Worm (Caenorhabditis elegans) whole organism, early embryonic: ENCODE results near the gene C09H5.7.

ENCODE experiments used
- ama-1 ChIP-seq: fragments of 150-350 bp; optimal IDR thresholded peaks from 2 replicates; lab custom pipeline; 2014
- ets-7 ChIP-seq: sonication (generic microtip); optimal IDR thresholded peaks from 2 replicates; lab custom pipeline; 2016; ENCODE audit warnings: missing genotype, missing genetic modification characterization, missing compliant biosample characterization
- flt-1 ChIP-seq: fragments of 200-800 bp; sonication (Bioruptor generic); IDR thresholded peaks from 2 replicates; pipeline ENCODE4 v1.3.6; 2022; ENCODE audit warnings: missing genetic modification characterization, missing compliant biosample characterization

- TF ChIP-seq flt-1 (no peak), ets-7 (tag; lab: Kevin White, UChicago) (no peak), ama-1 (no peak)
These were observed 5.2 kb downstream of the C09H5.7 start for ce11 chrV:8079813-8080212.
